Fruit fly (Drosophila melanogaster) whole organism, embryonic: ENCODE data around the gene Pgcl.

Experiments used
- ATbp ChIP-seq: fragments of 200-800 bp; sonication (Bioruptor generic); optimal IDR thresholded peaks from 2 replicates; lab custom pipeline; 2017; ENCODE audit warnings: missing biosample characterization, mild to moderate bottlenecking, missing genetic modification characterization, missing genetic modification reagents
- Antp ChIP-seq: fragments of 200-800 bp; sonication (Bioruptor generic); optimal IDR thresholded peaks from 3 replicates; lab custom pipeline; 2016; ENCODE audit warnings: missing biosample characterization, missing genetic modification characterization
- CG10543 ChIP-seq: fragments of 200-800 bp; sonication (Bioruptor generic); optimal IDR thresholded peaks from 3 replicates; lab custom pipeline; 2017; ENCODE audit warnings: missing biosample characterization, mild to moderate bottlenecking, missing genetic modification characterization, moderate library complexity
- CG10654 ChIP-seq: fragments of 200-800 bp; sonication (Bioruptor generic); optimal IDR thresholded peaks from 2 replicates; lab custom pipeline; 2016; ENCODE audit warnings: missing biosample characterization, missing genetic modification characterization
- CG11456 ChIP-seq: fragments of 200-800 bp; sonication (Bioruptor generic); IDR thresholded peaks from 3 replicates; pipeline ENCODE4 v1.3.6; 2022; ENCODE audit warnings: missing biosample characterization, missing genetic modification characterization
- CG11560 ChIP-seq: fragments of 200-800 bp; sonication (Bioruptor generic); IDR thresholded peaks from 3 replicates; pipeline ENCODE4 v1.3.6; 2022; ENCODE audit warnings: missing biosample characterization, missing genetic modification characterization
- CG11696 ChIP-seq: fragments of 200-800 bp; sonication (Bioruptor generic); IDR thresholded peaks from 2 replicates; pipeline ENCODE4 v1.3.6; 2022; ENCODE audit warnings: missing biosample characterization, missing genetic modification characterization
- CG12236 ChIP-seq: fragments of 200-800 bp; sonication (Bioruptor generic); optimal IDR thresholded peaks from 2 replicates; lab custom pipeline; 2016; ENCODE audit warnings: missing biosample characterization, missing genetic modification characterization
- CG14441 ChIP-seq: fragments of 200-800 bp; sonication (Bioruptor generic); IDR thresholded peaks from 2 replicates; pipeline ENCODE4 v1.3.6; 2022; ENCODE audit warnings: missing biosample characterization, missing genetic modification characterization
- CG15514 ChIP-seq: fragments of 200-800 bp; sonication (Bioruptor generic); optimal IDR thresholded peaks from 3 replicates; lab custom pipeline; 2017; ENCODE audit warnings: missing biosample characterization, missing genetic modification characterization, mild to moderate bottlenecking, moderate library complexity, missing genetic modification reagents
- CG17186 ChIP-seq: fragments of 200-800 bp; sonication (Bioruptor generic); optimal IDR thresholded peaks from 3 replicates; lab custom pipeline; 2017; ENCODE audit warnings: missing biosample characterization, missing genetic modification reagents, missing genetic modification characterization
- CG1792 ChIP-seq: fragments of 200-800 bp; sonication (Bioruptor generic); optimal IDR thresholded peaks from 2 replicates; lab custom pipeline; 2016; ENCODE audit warnings: missing biosample characterization, missing genetic modification characterization
- CG18764 ChIP-seq: fragments of 200-800 bp; sonication (Bioruptor generic); optimal IDR thresholded peaks from 3 replicates; lab custom pipeline; 2016; ENCODE audit warnings: missing biosample characterization, missing genetic modification characterization
- CG2199 ChIP-seq: fragments of 200-800 bp; sonication (Bioruptor generic); IDR thresholded peaks from 3 replicates; pipeline ENCODE4 v1.3.6; 2022; ENCODE audit warnings: missing biosample characterization, missing genetic modification characterization
- CG2678 ChIP-seq: fragments of 200-800 bp; sonication (Bioruptor generic); optimal IDR thresholded peaks from 3 replicates; lab custom pipeline; 2019; ENCODE audit warnings: missing biosample characterization, mild to moderate bottlenecking, missing genetic modification characterization, moderate library complexity
- CG30403 ChIP-seq: fragments of 200-800 bp; sonication (Bioruptor generic); optimal IDR thresholded peaks from 3 replicates; lab custom pipeline; 2016; ENCODE audit warnings: missing biosample characterization, missing genetic modification characterization
- CG32532 ChIP-seq: fragments of 200-800 bp; sonication (Bioruptor generic); IDR thresholded peaks from 2 replicates; pipeline ENCODE4 v1.3.6; 2022; ENCODE audit warnings: missing biosample characterization, missing genetic modification characterization
- CG3995 ChIP-seq: fragments of 200-800 bp; sonication (Bioruptor generic); optimal IDR thresholded peaks from 3 replicates; lab custom pipeline; 2016; ENCODE audit warnings: missing biosample characterization, missing genetic modification characterization
- CG42726 ChIP-seq: fragments of 200-800 bp; sonication (Bioruptor generic); IDR thresholded peaks from 2 replicates; pipeline ENCODE4 v1.3.6; 2022; ENCODE audit warnings: missing biosample characterization, missing genetic modification characterization; ENCODE audit not compliant: partially characterized antibody
- CG6683 ChIP-seq: fragments of 200-800 bp; sonication (Bioruptor generic); optimal IDR thresholded peaks from 2 replicates; lab custom pipeline; 2017; ENCODE audit warnings: missing biosample characterization, mild to moderate bottlenecking, missing genetic modification characterization, missing genetic modification reagents
- CG8388 ChIP-seq: fragments of 200-800 bp; sonication (Bioruptor generic); optimal IDR thresholded peaks from 2 replicates; lab custom pipeline; 2019; ENCODE audit warnings: missing biosample characterization, mild to moderate bottlenecking, missing genetic modification characterization, moderate library complexity
- Chrac-16 ChIP-seq: fragments of 200-800 bp; sonication (Bioruptor generic); optimal IDR thresholded peaks from 3 replicates; lab custom pipeline; 2016; ENCODE audit warnings: missing biosample characterization, missing genetic modification characterization
- D ChIP-seq, 2 experiments: fragments of 200-800 bp in 1 of 2; fragments of >200 bp in 1 of 2; sonication (Bioruptor generic) in 1 of 2; optimal IDR thresholded peaks; 2 replicates in 1 of 2; 3 replicates in 1 of 2; lab custom pipeline; 2017; ENCODE audit warnings: mild to moderate bottlenecking in 1 of 2, missing biosample characterization in 1 of 2, missing genetic modification characterization in 1 of 2, missing genetic modification reagents in 1 of 2
- D19B ChIP-seq: fragments of 200-800 bp; sonication (Bioruptor generic); optimal IDR thresholded peaks from 2 replicates; lab custom pipeline; 2017; ENCODE audit warnings: missing biosample characterization, mild to moderate bottlenecking, missing genetic modification characterization
- Dfd ChIP-seq, 2 experiments: fragments of >200 bp; optimal IDR thresholded peaks; 2 replicates each; lab custom pipeline; 2017; ENCODE audit warnings: missing biosample characterization in 2 of 2, missing genetic modification characterization in 2 of 2
- GATAe ChIP-seq: fragments of 200-800 bp; sonication (Bioruptor generic); conservative IDR thresholded peaks from 2 replicates; pipeline ENCODE4 v1.3.6; 2022; ENCODE audit warnings: missing biosample characterization, missing genetic modification characterization
- HmgZ ChIP-seq: fragments of 200-800 bp; sonication (Bioruptor generic); optimal IDR thresholded peaks from 2 replicates; lab custom pipeline; 2018; ENCODE audit warnings: missing biosample characterization, mild to moderate bottlenecking, missing genetic modification characterization
- Med ChIP-seq: fragments of 200-800 bp; sonication (Bioruptor generic); peaks from one replicate; lab custom pipeline; 2016; ENCODE audit warnings: missing biosample characterization, missing genetic modification characterization, mild to moderate bottlenecking, inconsistent platforms, moderate library complexity
- Oaz ChIP-seq: fragments of 200-800 bp; sonication (Bioruptor generic); IDR thresholded peaks from 2 replicates; pipeline ENCODE4 v1.3.6; 2022; ENCODE audit warnings: missing biosample characterization, missing genetic modification characterization
- PHDP ChIP-seq: fragments of 200-800 bp; sonication (Bioruptor generic); optimal IDR thresholded peaks from 3 replicates; lab custom pipeline; 2018; ENCODE audit warnings: missing biosample characterization, mild to moderate bottlenecking, missing genetic modification characterization, moderate library complexity
- Ravus ChIP-seq: fragments of 200-800 bp; sonication (Bioruptor generic); IDR thresholded peaks from 2 replicates; pipeline ENCODE4 v1.3.6; 2022; ENCODE audit warnings: missing biosample characterization, missing genetic modification characterization
- Sry-δ ChIP-seq: fragments of 200-800 bp; sonication (Bioruptor generic); optimal IDR thresholded peaks from 2 replicates; lab custom pipeline; 2016; ENCODE audit warnings: missing biosample characterization, missing genetic modification characterization
- TFAM ChIP-seq: fragments of 200-800 bp; sonication (Bioruptor generic); optimal IDR thresholded peaks from 2 replicates; lab custom pipeline; 2017; ENCODE audit warnings: missing biosample characterization, missing genetic modification characterization, inconsistent platforms
- amos ChIP-seq: fragments of 200-800 bp; sonication (Bioruptor generic); IDR thresholded peaks from 2 replicates; pipeline ENCODE4 v1.3.6; 2022; ENCODE audit warnings: missing biosample characterization, missing genetic modification characterization; ENCODE audit not compliant: partially characterized antibody
- ase ChIP-seq: fragments of 200-800 bp; sonication (Bioruptor generic); IDR thresholded peaks from 3 replicates; pipeline ENCODE4 v1.3.6; 2022; ENCODE audit warnings: missing biosample characterization, missing genetic modification characterization
- bowl ChIP-seq: fragments of 200-800 bp; sonication (Bioruptor generic); IDR thresholded peaks from 2 replicates; pipeline ENCODE4 v1.3.6; 2022; ENCODE audit warnings: missing biosample characterization, missing genetic modification characterization
- dmrt11E ChIP-seq: fragments of 200-800 bp; sonication (Bioruptor generic); optimal IDR thresholded peaks from 3 replicates; lab custom pipeline; 2018; ENCODE audit warnings: missing biosample characterization, mild to moderate bottlenecking, missing genetic modification characterization, moderate library complexity
- h ChIP-seq: fragments of >200 bp; optimal IDR thresholded peaks from 2 replicates; lab custom pipeline; 2017
- inv ChIP-seq: fragments of 200-800 bp; sonication (Bioruptor generic); IDR thresholded peaks from 2 replicates; pipeline ENCODE4 v1.3.6; 2022; ENCODE audit warnings: missing biosample characterization, missing genetic modification characterization; ENCODE audit not compliant: partially characterized antibody
- kah ChIP-seq: fragments of 200-800 bp; sonication (Bioruptor generic); optimal IDR thresholded peaks from 2 replicates; lab custom pipeline; 2018; ENCODE audit warnings: missing biosample characterization, mild to moderate bottlenecking, missing genetic modification characterization
- kni ChIP-seq: fragments of 200-800 bp; sonication (Bioruptor generic); optimal IDR thresholded peaks from 3 replicates; lab custom pipeline; 2017; ENCODE audit warnings: mild to moderate bottlenecking, missing biosample characterization, missing genetic modification reagents, missing genetic modification characterization
- nau ChIP-seq: fragments of 200-800 bp; sonication (Bioruptor generic); optimal IDR thresholded peaks from 3 replicates; lab custom pipeline; 2017; ENCODE audit warnings: missing biosample characterization, mild to moderate bottlenecking, missing genetic modification characterization, missing genetic modification reagents
- nom ChIP-seq: fragments of 200-800 bp; sonication (Bioruptor generic); optimal IDR thresholded peaks from 2 replicates; lab custom pipeline; 2017; ENCODE audit warnings: missing biosample characterization, missing genetic modification characterization, mild to moderate bottlenecking, moderate library complexity, missing genetic modification reagents
- prd ChIP-seq, 3 experiments: fragments of >200 bp in 2 of 3; fragments of 200-800 bp in 1 of 3; sonication (Bioruptor generic) in 1 of 3; optimal IDR thresholded peaks in 2 of 3; IDR thresholded peaks in 1 of 3; 2 replicates in 2 of 3; 3 replicates in 1 of 3; pipeline versions ENCODE4 v1.3.6 to Lab custom; 2017 to 2022; ENCODE audit warnings: missing biosample characterization in 1 of 3, missing genetic modification characterization in 1 of 3
- schlank ChIP-seq: fragments of 200-800 bp; sonication (Bioruptor generic); optimal IDR thresholded peaks from 2 replicates; lab custom pipeline; 2018; ENCODE audit warnings: missing biosample characterization, mild to moderate bottlenecking, missing genetic modification characterization
- ssp ChIP-seq: fragments of 200-800 bp; sonication (Bioruptor generic); IDR thresholded peaks from 2 replicates; pipeline ENCODE4 v1.3.6; 2022; ENCODE audit warnings: missing biosample characterization, missing genetic modification characterization
- stc ChIP-seq: fragments of 200-800 bp; sonication (Bioruptor generic); IDR thresholded peaks from 2 replicates; pipeline ENCODE4 v1.3.6; 2022; ENCODE audit warnings: missing biosample characterization, missing genetic modification characterization
- sug ChIP-seq: fragments of 200-800 bp; optimal IDR thresholded peaks from 2 replicates; lab custom pipeline; 2019; ENCODE audit warnings: missing biosample characterization, mild to moderate bottlenecking, missing genetic modification characterization, moderate library complexity
- tll ChIP-seq, 2 experiments: fragments of 200-800 bp in 1 of 2; fragments of >200 bp in 1 of 2; sonication (Bioruptor generic) in 1 of 2; optimal IDR thresholded peaks; 2 replicates each; lab custom pipeline; 2017 to 2019; ENCODE audit warnings: missing biosample characterization in 2 of 2, missing genetic modification characterization in 2 of 2, mild to moderate bottlenecking in 1 of 2, moderate library complexity in 1 of 2
- tup ChIP-seq: fragments of 200-800 bp; sonication (Bioruptor generic); optimal IDR thresholded peaks from 2 replicates; lab custom pipeline; 2016; ENCODE audit warnings: missing biosample characterization, mild to moderate bottlenecking, missing genetic modification characterization, moderate library complexity

Gene Pgcl

dm6 chrX:457803-458202, 20.6 kb upstream of the Pgcl start (continued):
- TF ChIP-seq CG32532 (GFP tag; lab: Robert Waterston, UW): no peak
- TF ChIP-seq CG14441 (GFP tag; lab: Robert Waterston, UW): no peak
- TF ChIP-seq CG10543 (GFP tag; lab: Kevin White, UChicago): no peak
- no peak for TF ChIP-seq Sry-δ
- TF ChIP-seq ATbp (GFP tag; lab: Kevin White, UChicago): no peak
- no peak for TF ChIP-seq Med (GFP tag; lab: Kevin White, UChicago)
- TF ChIP-seq GATAe: no peak
- no peak for TF ChIP-seq amos (GFP tag; lab: Robert Waterston, UW)
- TF ChIP-seq kah (GFP tag; lab: Kevin White, UChicago): no peak
- TF ChIP-seq Oaz: no peak
- no peak for TF ChIP-seq bowl (GFP tag; lab: Robert Waterston, UW)
- no peak for TF ChIP-seq CG18764 (GFP tag; lab: Kevin White, UChicago)
- TF ChIP-seq CG12236: no peak
- TF ChIP-seq CG15514 (GFP tag; lab: Kevin White, UChicago): no peak
- no peak for TF ChIP-seq D (optimal IDR thresholded peaks at IDR 0.05; lab: Kevin White, UChicago)
- TF ChIP-seq D (GFP tag; optimal IDR thresholded peaks at IDR 0.05; lab: Kevin White, UChicago): peak; percentile 45
- TF ChIP-seq Ravus (GFP tag; lab: Robert Waterston, UW): no peak
- no peak for TF ChIP-seq CG11696 (GFP tag; lab: Robert Waterston, UW)
- no peak for TF ChIP-seq nom (GFP tag; lab: Kevin White, UChicago)
- no peak for TF ChIP-seq CG2678 (tag; lab: Kevin White, UChicago)
- TF ChIP-seq kni (GFP tag; lab: Kevin White, UChicago): no peak
- no peak for TF ChIP-seq tup (GFP tag; lab: Kevin White, UChicago)
- no peak for TF ChIP-seq CG11456 (GFP tag; lab: Robert Waterston, UW)
- no peak for TF ChIP-seq h (lab: Kevin White, UChicago)
- TF ChIP-seq prd (optimal IDR thresholded peaks at IDR 0.05; lab: Kevin White, UChicago): no peak
- peak; percentile 58; the same call in 1 of the 3 replicates for TF ChIP-seq prd (GFP tag; IDR thresholded peaks at IDR 0.05; lab: Robert Waterston, UW)
- no peak for TF ChIP-seq schlank (tag; lab: Kevin White, UChicago)
- no peak for TF ChIP-seq D19B (GFP tag; lab: Kevin White, UChicago)
- no peak for TF ChIP-seq Dfd (GFP tag; optimal IDR thresholded peaks at IDR 0.05; lab: Kevin White, UChicago)
- peak; percentile 90 for TF ChIP-seq dmrt11E
- TF ChIP-seq inv: no peak
- peak; percentile 28 for TF ChIP-seq Chrac-16 (GFP tag; lab: Kevin White, UChicago)
- TF ChIP-seq CG10654: no peak
- no peak for TF ChIP-seq tll (GFP tag; optimal IDR thresholded peaks at IDR 0.05; lab: Kevin White, UChicago)
- TF ChIP-seq ase: no peak
- TF ChIP-seq CG17186 (GFP tag; lab: Kevin White, UChicago): no peak
- peak; percentile 51 for TF ChIP-seq CG8388
- TF ChIP-seq TFAM (GFP tag; lab: Kevin White, UChicago): no peak
- no peak for TF ChIP-seq sug (tag; lab: Kevin White, UChicago)
- no peak for TF ChIP-seq CG3995
- no peak for TF ChIP-seq CG42726 (GFP tag; lab: Robert Waterston, UW)
- TF ChIP-seq HmgZ (tag; lab: Kevin White, UChicago): no peak
- TF ChIP-seq CG30403: peak; percentile 15
- TF ChIP-seq CG11560 (tag; lab: Robert Waterston, UW): no peak
- TF ChIP-seq stc: no peak
- TF ChIP-seq CG6683: no peak
- TF ChIP-seq PHDP (tag; lab: Kevin White, UChicago): no peak
- TF ChIP-seq Antp (GFP tag; lab: Kevin White, UChicago): no peak
- no peak for TF ChIP-seq ssp (GFP tag; lab: Robert Waterston, UW)
- no peak for TF ChIP-seq CG1792 (GFP tag; lab: Kevin White, UChicago)
- TF ChIP-seq nau (GFP tag; lab: Kevin White, UChicago): no peak
- TF ChIP-seq CG2199 (GFP tag; lab: Robert Waterston, UW): no peak
